Worm (Caenorhabditis elegans): ENCODE measurements around the gene sgn-1.

The sgn-1 gene

ce11 chrII:8820126-8820972, 36.9 kb upstream of the sgn-1 start (continued):
- TF ChIP-seq snpc-1.3 (tag; optimal IDR thresholded peaks at IDR 0.05; ENCODE audit: insufficient read depth), result no peak
- TF ChIP-seq aptf-3 (GFP tag; IDR thresholded peaks at IDR 0.05), result no peak
- no peak for TF ChIP-seq gei-17 (GFP tag; optimal IDR thresholded peaks at IDR 0.05)

- TF ChIP-seq lin-35 (GFP tag; optimal IDR thresholded peaks at IDR 0.05) (peak in 1 of 3 experiments; percentile 1), ccch-3 (GFP tag; optimal IDR thresholded peaks at IDR 0.05) (no peak), tlf-1 (GFP tag; optimal IDR thresholded peaks at IDR 0.05) (no peak), ama-1 (optimal IDR thresholded peaks at IDR 0.05) (peak; percentile 56), ama-1 (GFP tag; optimal IDR thresholded peaks at IDR 0.05) (no peak), mes-4 (tag; optimal IDR thresholded peaks at IDR 0.05) (no peak), rpc-1 (optimal IDR thresholded peaks at IDR 0.05) (no peak), rpc-1 (tag; optimal IDR thresholded peaks at IDR 0.05) (no peak), snpc-1.1 (tag; optimal IDR thresholded peaks at IDR 0.05; ENCODE audit: insufficient read depth) (no peak), let-526 (GFP tag; IDR thresholded peaks at IDR 0.05) (no peak), lin-40 (tag; optimal IDR thresholded peaks at IDR 0.05) (peak; percentile 5), F37B4.10 (GFP tag; IDR thresholded peaks at IDR 0.05) (no peak), dox-1 (GFP tag; IDR thresholded peaks at IDR 0.05) (no peak)
These were observed 35.8 kb upstream of the sgn-1 start, which contains the start of gene F46C5.10 for ce11 chrII:8818978-8819896. TSS of gene F46C5.10 (minus strand) at chrII:8819028.

- TF ChIP-seq madf-6 (GFP tag; IDR thresholded peaks at IDR 0.05), result no peak
- TF ChIP-seq ztf-26 (tag; optimal IDR thresholded peaks at IDR 0.05), result peak; percentile 49
- TF ChIP-seq unc-130 (GFP tag; optimal IDR thresholded peaks at IDR 0.05), result no peak
- TF ChIP-seq lin-40 (tag; optimal IDR thresholded peaks at IDR 0.05), result peak; percentile 23
- TF ChIP-seq rcor-1 (GFP tag; IDR thresholded peaks at IDR 0.05), result no peak
- TF ChIP-seq let-526 (GFP tag; IDR thresholded peaks at IDR 0.05), result no peak
- peak; percentile 36 for TF ChIP-seq somi-1 (GFP tag; optimal IDR thresholded peaks at IDR 0.05)
These were observed 34.8 kb upstream of the sgn-1 start for ce11 chrII:8818257-8818656.

ce11 chrII:8817225-8817624, 33.8 kb upstream of the sgn-1 start:
- peak; percentile 26 for TF ChIP-seq repo-1 (tag; optimal IDR thresholded peaks at IDR 0.05)
- no peak for TF ChIP-seq ZK185.1 (tag; optimal IDR thresholded peaks at IDR 0.05; ENCODE audit: poor library complexity, severe bottlenecking)
- peak; percentile 58 for TF ChIP-seq ztf-26 (tag; optimal IDR thresholded peaks at IDR 0.05)

- no peak for TF ChIP-seq K11D2.4 (GFP tag; IDR thresholded peaks at IDR 0.05)
These were observed 30.8 kb upstream of the sgn-1 start for ce11 chrII:8814231-8814630.

ce11 chrII:8813659-8814058, 30.2 kb upstream of the sgn-1 start:
- TF ChIP-seq lin-40 (tag; optimal IDR thresholded peaks at IDR 0.05), result peak; percentile 5
- TF ChIP-seq somi-1 (GFP tag; optimal IDR thresholded peaks at IDR 0.05), result peak; percentile 66
- no peak for TF ChIP-seq him-1 (tag; optimal IDR thresholded peaks at IDR 0.05)

- TF ChIP-seq ekl-4 (GFP tag; IDR thresholded peaks at IDR 0.05), result 0 out of 2 replicates have a peak, but pooled peaks have one; percentile 39
- peak; percentile 31; the same call in 1 of the 2 replicates for TF ChIP-seq B0336.3 (GFP tag; IDR thresholded peaks at IDR 0.05)
- TF ChIP-seq F49E8.2 (tag; optimal IDR thresholded peaks at IDR 0.05; ENCODE audit: insufficient read depth), result no peak
These were observed 28.9 kb upstream of the sgn-1 start for ce11 chrII:8812346-8812745.
